Worm (Caenorhabditis elegans): ENCODE results near the gene srb-11.

srb-11 gene

DNA sequence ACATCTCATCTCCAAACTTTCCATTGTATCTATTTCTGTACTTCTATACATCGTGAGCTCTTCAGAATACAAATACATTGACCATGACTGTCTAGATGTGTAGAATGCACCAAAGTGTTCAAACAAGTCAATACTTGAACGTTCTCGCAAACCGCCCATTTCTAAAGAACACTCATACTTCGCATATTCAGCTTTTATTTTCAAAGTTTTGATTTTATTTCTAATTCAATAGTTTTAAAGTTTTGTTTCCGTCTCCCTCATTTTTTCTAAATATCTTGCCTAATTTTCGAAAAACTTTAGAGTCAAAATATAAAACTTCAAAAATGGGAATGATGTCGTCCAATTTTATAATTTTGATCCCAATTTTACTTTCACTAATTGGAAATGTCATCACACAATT is 35.2 kb upstream of the srb-11 start, which contains the start of gene pqn-10:
Gene pqn-10, plus strand, starts transcription at position 301 of the 400 bp plus-strand sequence.
- TF ChIP-seq M03D4.4 (tag; optimal IDR thresholded peaks at IDR 0.05) (no peak), nhr-12 (tag; optimal IDR thresholded peaks at IDR 0.05) (no peak), nhr-2 (tag; optimal IDR thresholded peaks at IDR 0.05) (no peak), hlh-1 (tag; optimal IDR thresholded peaks at IDR 0.05) (no peak), ces-1 (GFP tag; optimal IDR thresholded peaks at IDR 0.05) (no peak), ztf-11 (tag; optimal IDR thresholded peaks at IDR 0.05) (no peak), mab-5 (tag; optimal IDR thresholded peaks at IDR 0.05) (no peak), pha-4 (tag; optimal IDR thresholded peaks at IDR 0.05) (no peak)

- TF ChIP-seq ceh-83 (GFP tag; optimal IDR thresholded peaks at IDR 0.05) (no peak), M03D4.4 (tag; optimal IDR thresholded peaks at IDR 0.05) (no peak), mab-5 (tag; optimal IDR thresholded peaks at IDR 0.05) (no peak), drap-1 (GFP tag; optimal IDR thresholded peaks at IDR 0.05) (no peak), unc-39 (tag; optimal IDR thresholded peaks at IDR 0.05) (no peak), nhr-237 (tag; optimal IDR thresholded peaks at IDR 0.05) (no peak), cnd-1 (tag; optimal IDR thresholded peaks at IDR 0.05) (no peak), pha-4 (tag; optimal IDR thresholded peaks at IDR 0.05) (no peak), flh-1 (GFP tag; optimal IDR thresholded peaks at IDR 0.05) (no peak)
These were observed 32.9 kb upstream of the srb-11 start, which contains the start of gene oig-1 for ce11 chrIII:6525557-6525956. TSS of gene oig-1 (minus strand) at chrIII:6525657.

DNA sequence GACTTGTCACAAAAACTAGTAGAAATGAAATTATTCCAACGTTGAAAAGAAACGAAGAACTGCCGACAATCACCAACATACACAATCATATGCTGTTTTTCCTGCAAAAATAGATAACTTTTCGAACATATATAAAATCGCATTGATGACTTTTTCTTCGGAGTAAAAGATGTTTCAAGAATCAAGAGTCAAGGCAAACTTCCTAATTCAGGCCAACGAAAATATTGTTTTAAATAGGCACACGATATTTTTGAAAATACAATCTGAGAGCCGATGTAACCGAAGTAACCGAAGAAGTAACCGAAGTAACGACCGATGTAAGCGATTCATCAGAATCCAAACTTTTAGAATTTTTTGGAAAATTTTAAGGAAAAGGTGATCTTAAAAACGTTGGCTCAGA is 27.2 kb upstream of the srb-11 start, which contains the start of gene C09E7.10:
Gene C09E7.10, minus strand, starts transcription at position 101 of the 400 bp plus-strand sequence.
- TF ChIP-seq nhr-237 (tag; optimal IDR thresholded peaks at IDR 0.05) (no peak), sptf-1 (tag; optimal IDR thresholded peaks at IDR 0.05) (no peak), M03D4.4 (tag; optimal IDR thresholded peaks at IDR 0.05) (no peak), elt-3 (tag; optimal IDR thresholded peaks at IDR 0.05) (no peak), lin-32 (GFP tag; optimal IDR thresholded peaks at IDR 0.05) (no peak), elt-1 (tag; optimal IDR thresholded peaks at IDR 0.05; ENCODE audit: borderline replicate concordance, insufficient read depth) (no peak), hlh-1 (tag; optimal IDR thresholded peaks at IDR 0.05) (no peak), ceh-83 (GFP tag; optimal IDR thresholded peaks at IDR 0.05) (no peak), ces-1 (GFP tag; optimal IDR thresholded peaks at IDR 0.05) (no peak), ceh-43 (GFP tag; optimal IDR thresholded peaks at IDR 0.05) (no peak), unc-120 (tag; optimal IDR thresholded peaks at IDR 0.05; ENCODE audit: poor library complexity, severe bottlenecking) (no peak)

- TF ChIP-seq pha-4 (tag; optimal IDR thresholded peaks at IDR 0.05) (no peak), ceh-43 (GFP tag; optimal IDR thresholded peaks at IDR 0.05) (no peak), mls-2 (tag; optimal IDR thresholded peaks at IDR 0.05) (no peak), zip-8 (tag; optimal IDR thresholded peaks at IDR 0.05) (no peak), lsy-2 (tag; optimal IDR thresholded peaks at IDR 0.05) (no peak), nhr-28 (tag; optimal IDR thresholded peaks at IDR 0.05) (no peak), ceh-39 (tag; optimal IDR thresholded peaks at IDR 0.05) (no peak), drap-1 (GFP tag; optimal IDR thresholded peaks at IDR 0.05) (no peak), blmp-1 (tag; optimal IDR thresholded peaks at IDR 0.05) (no peak), lin-13 (tag; optimal IDR thresholded peaks at IDR 0.05) (no peak), flh-1 (GFP tag; optimal IDR thresholded peaks at IDR 0.05) (no peak)
These were observed 22.0 kb upstream of the srb-11 start, which contains the start of gene acr-5 for ce11 chrIII:6514673-6515072. TSS of gene acr-5 (minus strand) at chrIII:6514773.

DNA sequence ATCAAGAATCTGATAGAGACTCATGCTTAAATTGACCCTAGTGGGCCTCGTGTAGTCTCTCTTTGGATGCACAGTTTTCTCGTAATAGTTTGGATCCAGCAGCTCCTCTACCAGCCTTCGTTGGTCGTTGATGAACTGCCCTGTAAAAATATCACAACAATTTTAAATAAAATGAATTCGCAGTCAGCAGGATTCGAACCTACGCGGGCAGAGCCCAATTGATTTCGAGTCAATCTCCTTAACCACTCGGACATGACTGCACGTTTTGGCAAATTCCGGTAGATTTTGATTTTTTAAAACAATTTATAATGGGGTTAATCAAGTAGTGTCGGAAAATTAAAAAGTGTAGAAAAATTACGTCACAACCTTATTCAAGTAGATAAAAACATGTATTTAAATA is 21.1 kb upstream of the srb-11 start:
- peak; percentile 78 for TF ChIP-seq zip-8 (tag; optimal IDR thresholded peaks at IDR 0.05)

ce11 chrIII:6509301-6509700 is 16.6 kb upstream of the srb-11 start:
- TF ChIP-seq sem-2 (GFP tag; optimal IDR thresholded peaks at IDR 0.05), result no peak
- no peak for TF ChIP-seq ceh-83 (GFP tag; optimal IDR thresholded peaks at IDR 0.05)
- no peak for TF ChIP-seq ceh-43 (GFP tag; optimal IDR thresholded peaks at IDR 0.05)
- no peak for TF ChIP-seq mls-2 (tag; optimal IDR thresholded peaks at IDR 0.05)
- TF ChIP-seq drap-1 (GFP tag; optimal IDR thresholded peaks at IDR 0.05), result no peak
- TF ChIP-seq lin-32 (GFP tag; optimal IDR thresholded peaks at IDR 0.05), result no peak
- no peak for TF ChIP-seq nhr-12 (tag; optimal IDR thresholded peaks at IDR 0.05)
- no peak for TF ChIP-seq M03D4.4 (tag; optimal IDR thresholded peaks at IDR 0.05)
- no peak for TF ChIP-seq ces-1 (GFP tag; optimal IDR thresholded peaks at IDR 0.05)
- TF ChIP-seq ceh-39 (tag; optimal IDR thresholded peaks at IDR 0.05), result no peak
